Fruit fly (Drosophila melanogaster) whole organism, embryonic: Measurements from ENCODE around the gene CG31867.
A peak's percentile ranks its signal among the peaks of the same experiment; 100 is the strongest.

ENCODE experiments used
- Bgb ChIP-seq: fragments of 200-800 bp; sonication (Bioruptor generic); IDR thresholded peaks from 2 replicates; pipeline ENCODE4 v1.3.6; 2022; ENCODE audit warnings: missing biosample characterization, missing genetic modification characterization; ENCODE audit not compliant: partially characterized antibody
- CG1832 ChIP-seq: fragments of 200-800 bp; sonication (Bioruptor generic); optimal IDR thresholded peaks from 2 replicates; lab custom pipeline; 2017; ENCODE audit warnings: missing biosample characterization, mild to moderate bottlenecking, missing genetic modification characterization, inconsistent platforms
- CG4328 ChIP-seq: fragments of 200-800 bp; sonication (Bioruptor generic); optimal IDR thresholded peaks from 3 replicates; lab custom pipeline; 2017; ENCODE audit warnings: missing biosample characterization, missing genetic modification reagents, missing genetic modification characterization
- Lim3 ChIP-seq: fragments of 200-800 bp; sonication (Bioruptor generic); IDR thresholded peaks from 2 replicates; pipeline ENCODE4 v1.3.6; 2022; ENCODE audit warnings: missing biosample characterization, missing genetic modification characterization
- Oli ChIP-seq: fragments of 200-800 bp; sonication (Bioruptor generic); optimal IDR thresholded peaks from 2 replicates; lab custom pipeline; 2018; ENCODE audit warnings: missing biosample characterization, mild to moderate bottlenecking, missing genetic modification characterization, moderate library complexity
- da ChIP-seq: fragments of 200-800 bp; sonication (Bioruptor generic); optimal IDR thresholded peaks from 2 replicates; lab custom pipeline; 2016; ENCODE audit warnings: missing biosample characterization, missing genetic modification characterization
- dimm ChIP-seq: fragments of 200-800 bp; sonication (Bioruptor generic); IDR thresholded peaks from 2 replicates; pipeline ENCODE4 v1.3.6; 2022; ENCODE audit warnings: missing biosample characterization, missing genetic modification characterization
- ftz-f1 ChIP-seq: fragments of 200-800 bp; sonication (Bioruptor generic); optimal IDR thresholded peaks from 2 replicates; lab custom pipeline; 2016; ENCODE audit warnings: missing biosample characterization, missing genetic modification characterization
- gce ChIP-seq: fragments of 200-800 bp; sonication (Bioruptor generic); IDR thresholded peaks from 3 replicates; pipeline ENCODE4 v1.3.6; 2022; ENCODE audit warnings: missing biosample characterization, missing genetic modification characterization
- hbn ChIP-seq: fragments of 200-800 bp; sonication (Bioruptor generic); IDR thresholded peaks from 2 replicates; pipeline ENCODE4 v1.3.6; 2022; ENCODE audit warnings: missing biosample characterization, missing genetic modification characterization; ENCODE audit not compliant: partially characterized antibody
- mld ChIP-seq: fragments of 200-800 bp; sonication (Bioruptor generic); IDR thresholded peaks from 3 replicates; pipeline ENCODE4 v1.3.6; 2022; ENCODE audit warnings: missing biosample characterization, missing genetic modification characterization; ENCODE audit not compliant: partially characterized antibody
- phol ChIP-seq: fragments of 200-800 bp; sonication (Bioruptor generic); optimal IDR thresholded peaks from 3 replicates; lab custom pipeline; 2018; ENCODE audit warnings: missing biosample characterization, mild to moderate bottlenecking, missing genetic modification characterization, moderate library complexity
- sob ChIP-seq: fragments of 200-800 bp; sonication (Bioruptor generic); IDR thresholded peaks from 2 replicates; pipeline ENCODE4 v1.3.6; 2022; ENCODE audit warnings: missing biosample characterization, missing genetic modification characterization

DNA sequence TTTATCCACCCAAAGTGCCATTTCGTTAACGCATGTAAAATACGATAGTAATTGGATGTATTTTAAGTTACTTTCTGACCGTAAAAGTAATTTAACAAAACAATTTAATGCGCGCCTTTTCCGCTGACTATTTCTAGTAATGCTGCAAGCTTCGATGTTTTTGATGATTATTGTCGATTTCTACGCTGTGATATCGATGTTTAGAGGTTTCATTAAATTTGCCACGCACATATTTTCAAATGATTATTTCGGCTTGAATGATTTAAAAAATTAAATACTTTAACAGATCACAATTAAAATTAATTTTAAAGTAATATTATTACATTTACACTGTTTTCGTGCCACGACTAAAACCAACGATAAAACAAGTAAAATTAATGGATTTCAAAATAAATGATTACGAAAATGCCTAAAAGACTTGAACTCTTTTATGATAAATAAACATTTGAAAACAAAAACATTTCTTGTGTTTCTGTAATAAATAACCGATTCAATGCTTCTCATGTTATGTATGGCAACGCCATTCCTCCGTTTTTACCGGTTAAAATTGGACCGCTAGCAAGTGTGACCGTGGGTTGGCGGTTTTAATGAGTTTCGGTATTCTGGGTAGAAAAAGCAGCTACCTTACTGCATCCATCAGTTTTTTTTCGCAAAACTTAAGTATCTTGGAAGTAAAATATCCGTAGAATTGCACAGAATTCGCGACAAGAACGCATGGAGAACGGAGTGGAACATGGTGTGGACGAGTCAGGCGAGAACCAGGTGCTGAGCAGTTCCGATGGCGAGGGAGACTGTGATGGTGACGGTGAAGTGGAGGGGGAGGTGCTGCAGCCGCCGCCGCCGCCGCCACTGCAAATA lies 14.8 kb downstream of the CG31867 start, which contains the start of the genes RfC38 and CG4751:
- TF ChIP-seq CG4328 (GFP tag; lab: Kevin White, UChicago) (no peak), sob (GFP tag; lab: Robert Waterston, UW) (no peak), Bgb (GFP tag; lab: Robert Waterston, UW) (peak; percentile 67), ftz-f1 (no peak), CG1832 (GFP tag; lab: Kevin White, UChicago) (no peak), gce (no peak), dimm (GFP tag; lab: Robert Waterston, UW) (no peak), da (GFP tag; lab: Kevin White, UChicago) (no peak), mld (GFP tag; lab: Robert Waterston, UW) (no peak), Lim3 (GFP tag; lab: Robert Waterston, UW) (no peak), Oli (no peak), hbn (peak; percentile 53), phol (tag; lab: Kevin White, UChicago) (peak; percentile 39)
